Worm (Caenorhabditis elegans) whole organism, L3 larva: ENCODE results near the gene srg-20.
A peak's percentile ranks its signal among the peaks of the same experiment; 100 is the strongest.

Experiments used
- ZK546.5 ChIP-seq: sonication (generic microtip); optimal IDR thresholded peaks from 2 replicates; lab custom pipeline; 2017; ENCODE audit warnings: missing biosample characterization, missing genetic modification characterization
- aly-2 ChIP-seq: fragments of 150-350 bp; optimal IDR thresholded peaks from 2 replicates; lab custom pipeline; 2014; ENCODE audit warnings: missing biosample characterization, missing genetic modification characterization
- ama-1 ChIP-seq: fragments of 150-350 bp; optimal IDR thresholded peaks from 2 replicates; lab custom pipeline; 2018
- ceh-82 ChIP-seq: fragments of 150-350 bp; optimal IDR thresholded peaks from 2 replicates; lab custom pipeline; 2014; ENCODE audit warnings: missing biosample characterization, missing genetic modification characterization
- elt-2 ChIP-seq: sonication (generic microtip); optimal IDR thresholded peaks from 2 replicates; lab custom pipeline; 2016; ENCODE audit warnings: missing genetic modification reagents, mild to moderate bottlenecking, missing genetic modification characterization, missing compliant biosample characterization
- elt-3 ChIP-seq, 3 experiments: fragments of 150-350 bp in 1 of 3; sonication (generic microtip) in 2 of 3; optimal IDR thresholded peaks; 2 replicates in 2 of 3; 4 replicates in 1 of 3; lab custom pipeline; 2014 to 2017; ENCODE audit warnings: missing biosample characterization in 3 of 3, missing genetic modification characterization in 3 of 3
- mdl-1 ChIP-seq: fragments of 150-350 bp; optimal IDR thresholded peaks from 2 replicates; lab custom pipeline; 2014; ENCODE audit warnings: missing biosample characterization, missing genetic modification characterization
- nhr-237 ChIP-seq: fragments of 150-350 bp; optimal IDR thresholded peaks from 2 replicates; lab custom pipeline; 2014; ENCODE audit warnings: missing biosample characterization, missing genetic modification characterization
- nhr-28 ChIP-seq: fragments of 150-350 bp; optimal IDR thresholded peaks from 2 replicates; lab custom pipeline; 2014; ENCODE audit warnings: missing biosample characterization, missing genetic modification characterization
- nhr-67 ChIP-seq: fragments of 150-350 bp; optimal IDR thresholded peaks from 2 replicates; lab custom pipeline; 2014; ENCODE audit warnings: missing biosample characterization, missing genetic modification characterization
- pqm-1 ChIP-seq: fragments of 150-350 bp; optimal IDR thresholded peaks from 2 replicates; lab custom pipeline; 2017; ENCODE audit warnings: missing biosample characterization, missing genetic modification characterization, inconsistent platforms
- skn-1 ChIP-seq: fragments of 150-350 bp; optimal IDR thresholded peaks from 2 replicates; lab custom pipeline; 2014; ENCODE audit warnings: missing biosample characterization, missing genetic modification characterization
- snpc-4 ChIP-seq: fragments of 150-350 bp; optimal IDR thresholded peaks from 2 replicates; lab custom pipeline; 2014; ENCODE audit warnings: missing biosample characterization, missing genetic modification characterization
- unc-39 ChIP-seq: sonication (generic microtip); optimal IDR thresholded peaks from 4 replicates; lab custom pipeline; 2017; ENCODE audit warnings: missing biosample characterization, missing genetic modification characterization

DNA sequence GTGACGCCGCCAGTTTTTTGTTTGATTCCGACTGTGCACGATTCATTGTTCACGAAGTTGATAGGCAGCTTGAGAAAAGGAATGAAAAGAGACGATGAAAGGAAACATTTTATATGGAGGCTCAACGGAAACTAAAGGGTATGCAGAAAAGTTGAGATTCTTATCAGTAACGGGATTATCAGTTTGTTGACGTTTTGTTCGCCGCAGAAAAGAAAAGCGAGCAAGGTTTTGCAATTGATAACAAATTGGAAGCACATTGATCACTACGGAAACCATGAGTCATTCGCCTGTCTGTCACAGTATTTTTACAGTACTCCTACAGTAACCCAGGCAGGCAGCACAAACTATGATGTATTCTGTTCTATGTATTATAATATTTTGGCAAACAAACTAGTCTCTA is 523 bp upstream of the srg-20 start:
- no peak for TF ChIP-seq skn-1 (tag; lab: Kevin White, UChicago)
- no peak for TF ChIP-seq mdl-1 (tag; lab: Kevin White, UChicago)
- no peak for TF ChIP-seq ceh-82 (tag; lab: Kevin White, UChicago)
- TF ChIP-seq snpc-4 (tag; lab: Kevin White, UChicago) = no peak
- no peak for TF ChIP-seq elt-3 (tag; optimal IDR thresholded peaks at IDR 0.05; lab: Kevin White, UChicago)
- TF ChIP-seq ama-1 (lab: Kevin White, UChicago) = no peak
- TF ChIP-seq ZK546.5 (tag; lab: Kevin White, UChicago) = no peak
- peak; percentile 70 for TF ChIP-seq elt-2 (tag; lab: Kevin White, UChicago)
- TF ChIP-seq nhr-237 = no peak
- TF ChIP-seq pqm-1 (tag; lab: Kevin White, UChicago) = peak; percentile 47
- no peak for TF ChIP-seq aly-2
- no peak for TF ChIP-seq nhr-28 (tag; lab: Kevin White, UChicago)
- no peak for TF ChIP-seq unc-39
- no peak for TF ChIP-seq nhr-67 (tag; lab: Kevin White, UChicago)
